Fruit fly (Drosophila melanogaster): ENCODE data around the gene CG4362.

CG4362 gene

DNA sequence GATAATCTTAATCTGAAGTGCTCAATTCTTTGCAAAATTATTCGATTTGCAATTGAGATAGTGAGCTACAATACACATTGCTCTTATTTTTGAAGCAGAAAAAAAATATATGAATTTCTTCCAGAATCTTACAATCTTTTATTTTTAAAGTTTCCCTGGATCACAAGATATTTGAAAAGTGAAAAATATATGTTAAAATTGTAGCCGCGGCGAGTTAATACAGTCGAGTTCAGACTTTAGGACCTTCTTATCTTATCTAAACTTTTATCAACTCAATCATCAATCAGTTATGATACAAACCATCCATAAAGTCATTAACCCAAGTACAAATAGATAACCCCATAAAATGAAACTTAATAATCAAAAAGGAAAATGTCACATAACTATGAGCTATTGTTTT, 3.6 kb upstream of the CG4362 start (continued):
- peak; percentile 71 for TF ChIP-seq Meics (GFP tag; optimal IDR thresholded peaks at IDR 0.05)
- TF ChIP-seq pum (GFP tag; optimal IDR thresholded peaks at IDR 0.05), result no peak
- no peak for TF ChIP-seq Nf-YC (tag; optimal IDR thresholded peaks at IDR 0.05)
- peak; percentile 48 for TF ChIP-seq grau (tag; optimal IDR thresholded peaks at IDR 0.05)
- peak; percentile 44 for TF ChIP-seq CG7556 (GFP tag; optimal IDR thresholded peaks at IDR 0.05)
- no peak for TF ChIP-seq Side (GFP tag; optimal IDR thresholded peaks at IDR 0.05)
- TF ChIP-seq stc (GFP tag; IDR thresholded peaks at IDR 0.05), result no peak
- peak; percentile 30 for TF ChIP-seq fu2 (GFP tag; optimal IDR thresholded peaks at IDR 0.05)
- TF ChIP-seq Med (GFP tag), result no peak
- no peak for TF ChIP-seq vvl (GFP tag; IDR thresholded peaks at IDR 0.05)
- TF ChIP-seq ham (GFP tag; IDR thresholded peaks at IDR 0.05), result no peak
- TF ChIP-seq exex (tag; optimal IDR thresholded peaks at IDR 0.05), result peak; percentile 56
- peak; percentile 42 for TF ChIP-seq CG12104 (GFP tag; optimal IDR thresholded peaks at IDR 0.05)
- TF ChIP-seq CG6254 (GFP tag; optimal IDR thresholded peaks at IDR 0.05), result peak; percentile 13
- TF ChIP-seq CG31224 (GFP tag; IDR thresholded peaks at IDR 0.05), result no peak
- TF ChIP-seq unpg (GFP tag; optimal IDR thresholded peaks at IDR 0.05), result no peak
- TF ChIP-seq lilli (GFP tag; optimal IDR thresholded peaks at IDR 0.05), result peak; percentile 28
- no peak for TF ChIP-seq CG3995 (GFP tag; optimal IDR thresholded peaks at IDR 0.05)
- no peak for TF ChIP-seq CG14667 (GFP tag; IDR thresholded peaks at IDR 0.05)
- TF ChIP-seq nerfin-1 (tag; optimal IDR thresholded peaks at IDR 0.05), result no peak
- no peak for TF ChIP-seq al (GFP tag; IDR thresholded peaks at IDR 0.05)
- no peak for TF ChIP-seq Dbx (GFP tag; IDR thresholded peaks at IDR 0.05)
- no peak for TF ChIP-seq zen2 (GFP tag; IDR thresholded peaks at IDR 0.05; ENCODE audit: partially characterized antibody)
- TF ChIP-seq Lpt (GFP tag; optimal IDR thresholded peaks at IDR 0.05), result no peak
- TF ChIP-seq ato (GFP tag; IDR thresholded peaks at IDR 0.05; ENCODE audit: partially characterized antibody), result no peak
- no peak for TF ChIP-seq seq (GFP tag; IDR thresholded peaks at IDR 0.05)
- no peak for TF ChIP-seq cad (GFP tag; optimal IDR thresholded peaks at IDR 0.05)
- TF ChIP-seq CG10654 (GFP tag; optimal IDR thresholded peaks at IDR 0.05), result no peak
- TF ChIP-seq CG5245 (GFP tag; optimal IDR thresholded peaks at IDR 0.05), result no peak
- no peak for TF ChIP-seq CG2712 (tag; optimal IDR thresholded peaks at IDR 0.05)
- TF ChIP-seq da (GFP tag; optimal IDR thresholded peaks at IDR 0.05), result no peak
- TF ChIP-seq cas (GFP tag; IDR thresholded peaks at IDR 0.05), result no peak
- TF ChIP-seq fru (optimal IDR thresholded peaks at IDR 0.05), result no peak
- TF ChIP-seq prd (optimal IDR thresholded peaks at IDR 0.05), result no peak
- TF ChIP-seq prd (GFP tag; IDR thresholded peaks at IDR 0.05), result no peak
- TF ChIP-seq gcm (GFP tag; optimal IDR thresholded peaks at IDR 0.05), result no peak
- TF ChIP-seq MBD-R2 (GFP tag; IDR thresholded peaks at IDR 0.05), result no peak
- TF ChIP-seq crol (GFP tag; IDR thresholded peaks at IDR 0.05), result no peak
- no peak for TF ChIP-seq sr (GFP tag; IDR thresholded peaks at IDR 0.05)
- peak; percentile 12 for TF ChIP-seq Sox102F (GFP tag; optimal IDR thresholded peaks at IDR 0.05)
- no peak for TF ChIP-seq Rx (GFP tag; IDR thresholded peaks at IDR 0.05)
- peak; percentile 30 for TF ChIP-seq CG15269 (tag; optimal IDR thresholded peaks at IDR 0.05)
- no peak for TF ChIP-seq schlank (tag; optimal IDR thresholded peaks at IDR 0.05)
- peak; percentile 2 for TF ChIP-seq PHDP (tag; optimal IDR thresholded peaks at IDR 0.05)
- no peak for TF ChIP-seq zfh2 (GFP tag; optimal IDR thresholded peaks at IDR 0.05)
- TF ChIP-seq CG4282 (GFP tag; optimal IDR thresholded peaks at IDR 0.05), result no peak
- no peak for TF ChIP-seq CG10209 (GFP tag; optimal IDR thresholded peaks at IDR 0.05)
- TF ChIP-seq dm (GFP tag; optimal IDR thresholded peaks at IDR 0.05), result no peak
- no peak for TF ChIP-seq CG9797 (GFP tag; optimal IDR thresholded peaks at IDR 0.05)
- peak; percentile 34 for TF ChIP-seq Sox100B (GFP tag; optimal IDR thresholded peaks at IDR 0.05)
- TF ChIP-seq slbo (GFP tag; IDR thresholded peaks at IDR 0.05), result no peak
- peak; percentile 47 for TF ChIP-seq CG3281 (GFP tag; optimal IDR thresholded peaks at IDR 0.05)
- no peak for TF ChIP-seq corto (GFP tag; optimal IDR thresholded peaks at IDR 0.05)
- peak; percentile 24 for TF ChIP-seq Hmx (GFP tag; optimal IDR thresholded peaks at IDR 0.05)
